Worm (Caenorhabditis elegans): Measurements from ENCODE around the gene fbxa-169.

DNA sequence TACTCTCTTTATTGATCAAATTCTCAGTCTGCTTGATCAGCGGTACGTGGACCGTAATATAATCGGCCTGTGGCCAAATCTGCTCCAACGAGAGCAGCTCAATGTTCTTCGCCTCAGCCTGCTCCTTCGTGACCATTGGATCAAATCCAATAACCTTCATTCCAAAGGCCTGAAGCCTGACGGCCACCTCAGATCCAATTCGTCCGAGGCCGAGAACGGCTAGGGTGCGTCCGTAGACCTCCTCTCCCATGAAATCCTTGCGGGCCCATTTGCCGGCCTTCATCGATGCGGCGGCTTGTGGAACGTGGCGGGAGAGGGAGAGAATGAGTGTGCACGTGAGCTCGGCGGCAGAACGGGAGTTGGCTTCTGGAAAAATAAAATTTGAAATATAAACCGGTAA is 10.9 kb upstream of the fbxa-169 start:
- TF ChIP-seq elt-3 (tag; optimal IDR thresholded peaks at IDR 0.05) (no peak), fkh-10 (GFP tag; optimal IDR thresholded peaks at IDR 0.05) (no peak), ceh-82 (tag; optimal IDR thresholded peaks at IDR 0.05) (no peak), lin-15B (tag; optimal IDR thresholded peaks at IDR 0.05) (no peak), egl-27 (tag; optimal IDR thresholded peaks at IDR 0.05) (no peak), fos-1 (tag; optimal IDR thresholded peaks at IDR 0.05) (no peak), ZK546.5 (tag; optimal IDR thresholded peaks at IDR 0.05) (no peak), unc-39 (tag; optimal IDR thresholded peaks at IDR 0.05) (no peak), snpc-4 (tag; optimal IDR thresholded peaks at IDR 0.05) (no peak)

Measured in whole organism, L3 larva.